Worm (Caenorhabditis elegans): Measurements from ENCODE around the gene K10B4.1.

ce11 chrII:128929-129328 lies 6.3 kb upstream of the K10B4.1 start, which contains the start of gene srd-3:
- TF ChIP-seq hmg-4 (GFP tag; optimal IDR thresholded peaks at IDR 0.05) (no peak), tbx-11 (GFP tag; IDR thresholded peaks at IDR 0.05) (no peak), hnd-1 (tag; optimal IDR thresholded peaks at IDR 0.05) (no peak), pes-1 (GFP tag; IDR thresholded peaks at IDR 0.05) (no peak), ama-1 (optimal IDR thresholded peaks at IDR 0.05) (no peak), flt-1 (GFP tag; IDR thresholded peaks at IDR 0.05) (no peak), tbx-37 (GFP tag; conservative IDR thresholded peaks at IDR 0.05) (no peak), aly-1 (tag; optimal IDR thresholded peaks at IDR 0.05) (no peak), B0310.2 (tag; optimal IDR thresholded peaks at IDR 0.05) (no peak), sea-1 (GFP tag; conservative IDR thresholded peaks at IDR 0.05) (no peak)

Data from whole organism, early embryonic.